Worm (Caenorhabditis elegans) whole organism, L1 larva: ENCODE results near the gene lbp-4.

Source experiments
- C34B4.2 ChIP-seq: sonication (generic microtip); optimal IDR thresholded peaks from 2 replicates; lab custom pipeline; 2017; ENCODE audit warnings: mild to moderate bottlenecking, missing genetic modification characterization, missing compliant biosample characterization
- alr-1 ChIP-seq: fragments of 200-800 bp; sonication (Bioruptor generic); optimal IDR thresholded peaks from 2 replicates; lab custom pipeline; 2018; ENCODE audit warnings: borderline replicate concordance, mild to moderate bottlenecking, missing genetic modification characterization, missing compliant biosample characterization
- efl-1 ChIP-seq, 4 experiments: fragments of 150-350 bp; optimal IDR thresholded peaks in 3 of 4; peaks in 1 of 4; 1 replicate in 1 of 4; 2 replicates in 3 of 4; lab custom pipeline; 2014; ENCODE audit warnings: missing biosample characterization in 2 of 4, missing genetic modification characterization in 2 of 4, missing genetic modification reagents in 2 of 4
- lin-13 ChIP-seq: fragments of 150-350 bp; optimal IDR thresholded peaks from 2 replicates; lab custom pipeline; 2014; ENCODE audit warnings: missing biosample characterization, missing genetic modification reagents, missing genetic modification characterization
- nhr-11 ChIP-seq: fragments of 150-350 bp; optimal IDR thresholded peaks from 2 replicates; lab custom pipeline; 2014; ENCODE audit warnings: missing biosample characterization, missing genetic modification characterization
- nhr-28 ChIP-seq: fragments of 150-350 bp; optimal IDR thresholded peaks from 2 replicates; lab custom pipeline; 2014; ENCODE audit warnings: missing biosample characterization, missing genetic modification characterization
- nhr-77 ChIP-seq: fragments of 150-350 bp; optimal IDR thresholded peaks from 2 replicates; lab custom pipeline; 2014; ENCODE audit warnings: missing biosample characterization, missing genetic modification characterization
- nhr-90 ChIP-seq: sonication (generic microtip); optimal IDR thresholded peaks from 2 replicates; lab custom pipeline; 2016; ENCODE audit warnings: mild to moderate bottlenecking, missing genetic modification characterization, missing compliant biosample characterization; ENCODE audit not compliant: poor library complexity
- pqm-1 ChIP-seq: sonication (generic microtip); optimal IDR thresholded peaks from 3 replicates; lab custom pipeline; 2017; ENCODE audit warnings: missing biosample characterization, missing genetic modification characterization
- skn-1 ChIP-seq: fragments of 150-350 bp; optimal IDR thresholded peaks from 2 replicates; lab custom pipeline; 2014; ENCODE audit warnings: missing biosample characterization, missing genetic modification characterization
- snpc-4 ChIP-seq: fragments of 150-350 bp; optimal IDR thresholded peaks from 2 replicates; lab custom pipeline; 2014; ENCODE audit warnings: missing biosample characterization, missing genetic modification characterization
- sup-37 ChIP-seq: fragments of 200-800 bp; sonication (Bioruptor generic); optimal IDR thresholded peaks from 2 replicates; lab custom pipeline; 2018; ENCODE audit warnings: mild to moderate bottlenecking, missing genetic modification characterization, missing compliant biosample characterization

- TF ChIP-seq efl-1 (optimal IDR thresholded peaks at IDR 0.05; lab: Kevin White, UChicago): no peak
- TF ChIP-seq efl-1 (GFP tag; optimal IDR thresholded peaks at IDR 0.05 in 1 of 2; lab: Kevin White, UChicago): peak in 1 of 2 experiments; percentile 78
- TF ChIP-seq snpc-4 (tag; lab: Kevin White, UChicago): no peak
- TF ChIP-seq alr-1 (tag; lab: Kevin White, UChicago): no peak
- no peak for TF ChIP-seq nhr-77 (tag; lab: Kevin White, UChicago)
- no peak for TF ChIP-seq nhr-11 (tag; lab: Kevin White, UChicago)
- TF ChIP-seq pqm-1 (tag; lab: Kevin White, UChicago): no peak
- TF ChIP-seq skn-1 (tag; lab: Kevin White, UChicago): no peak
- TF ChIP-seq C34B4.2 (tag; lab: Kevin White, UChicago): no peak
- TF ChIP-seq nhr-90 (tag; lab: Kevin White, UChicago): peak; percentile 15
- no peak for TF ChIP-seq lin-13 (GFP tag; lab: Kevin White, UChicago)
- no peak for TF ChIP-seq sup-37
- no peak for TF ChIP-seq nhr-28 (tag; lab: Kevin White, UChicago)
These were observed 10.8 kb upstream of the lbp-4 start, which contains the start of gene ZK742.3 for ce11 chrV:7809320-7810256.
